Fruit fly (Drosophila melanogaster) whole organism, adult: Measurements from ENCODE around the gene CG34263.
A peak's percentile ranks its signal among the peaks of the same experiment; 100 is the strongest.

Experiments
- CG1620 ChIP-seq: fragments of 200-800 bp; sonication (Bioruptor generic); optimal IDR thresholded peaks from 2 replicates; lab custom pipeline; 2016; ENCODE audit warnings: missing biosample characterization, missing genetic modification characterization
- tj ChIP-seq: fragments of 200-800 bp; sonication (Bioruptor generic); optimal IDR thresholded peaks from 3 replicates; lab custom pipeline; 2017; ENCODE audit warnings: missing biosample characterization, mild to moderate bottlenecking, missing genetic modification characterization, moderate library complexity

DNA sequence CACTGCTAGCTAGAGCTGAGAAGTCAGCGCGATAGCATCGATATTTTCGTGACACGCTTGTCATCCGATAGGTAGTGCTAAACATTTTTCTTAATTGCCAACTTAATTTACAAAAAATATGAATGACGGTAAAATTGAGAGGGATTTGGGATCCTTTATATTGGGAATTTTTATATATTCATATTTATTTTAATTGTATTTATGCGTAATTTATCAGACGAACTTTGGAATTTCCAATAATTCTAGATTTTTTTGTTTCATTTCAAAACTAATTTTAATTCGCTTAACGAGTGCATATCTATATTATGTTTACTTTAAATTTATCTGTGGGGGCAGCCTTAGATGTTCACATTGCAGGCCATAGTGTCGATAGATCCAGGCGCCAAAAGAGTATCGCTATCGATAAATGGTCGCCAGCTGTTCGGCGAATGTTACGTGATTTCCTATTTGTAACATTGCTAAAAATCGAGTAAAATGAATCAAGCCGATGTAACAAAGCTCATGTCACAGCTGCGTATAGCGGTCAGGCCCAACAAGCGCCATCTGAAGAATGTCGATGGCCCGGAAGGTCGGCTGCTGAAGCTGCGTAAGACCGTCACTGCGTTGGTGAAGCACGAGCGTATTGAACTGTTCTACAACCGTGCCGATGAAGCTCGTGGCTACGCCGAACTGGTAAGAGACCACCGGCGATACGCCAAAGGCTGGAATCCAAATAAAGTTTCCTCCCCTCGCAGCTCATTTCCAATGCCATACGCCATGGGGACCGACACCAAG lies 1.1 kb downstream of the CG34263 start, which contains the start of the genes Tudor-SN and mRpL17:
- peak; percentile 63 for TF ChIP-seq CG1620 (GFP tag; lab: Kevin White, UChicago)
- TF ChIP-seq tj (GFP tag; lab: Kevin White, UChicago) = peak; percentile 26
